Worm (Caenorhabditis elegans): Measurements from ENCODE around the gene C01G10.17.

DNA sequence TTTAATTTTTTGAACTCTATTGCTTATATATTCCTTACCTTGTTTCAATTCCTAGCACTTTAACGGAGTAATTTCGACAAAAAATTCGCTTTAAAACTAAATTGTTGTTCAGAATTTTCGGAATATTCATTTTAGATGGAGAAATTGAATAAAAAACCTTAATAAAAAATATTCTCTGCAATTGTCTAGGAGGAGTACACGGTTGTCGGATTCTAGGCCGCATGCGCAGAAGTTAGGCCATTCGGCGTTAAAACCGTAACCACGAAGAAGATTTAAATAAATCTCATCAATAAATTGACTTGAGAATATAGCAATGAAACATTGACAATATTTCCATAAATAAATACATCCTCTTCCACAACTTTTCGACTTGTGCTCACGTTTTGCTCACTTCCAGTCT lies 8.3 kb upstream of the C01G10.17 start, which contains the start of the genes C01G10.10 and C01G10.9:
- TF ChIP-seq attf-4 (tag; optimal IDR thresholded peaks at IDR 0.05) (no peak), vab-7 (GFP tag; IDR thresholded peaks at IDR 0.05) (no peak), aly-2 (tag; optimal IDR thresholded peaks at IDR 0.05) (no peak), ceh-20 (GFP tag; IDR thresholded peaks at IDR 0.05) (no peak), nhr-11 (tag; optimal IDR thresholded peaks at IDR 0.05) (no peak)
